Worm (Caenorhabditis elegans) whole organism, L1 larva: ENCODE results near the gene clec-29.

ENCODE experiments used
- efl-3 ChIP-seq: fragments of 200-800 bp; sonication (Bioruptor generic); optimal IDR thresholded peaks from 2 replicates; lab custom pipeline; 2018; ENCODE audit warnings: mild to moderate bottlenecking, missing genetic modification characterization, missing compliant biosample characterization
- elt-2 ChIP-seq: sonication (generic microtip); optimal IDR thresholded peaks from 2 replicates; lab custom pipeline; 2016; ENCODE audit warnings: missing genetic modification characterization, mild to moderate bottlenecking, inconsistent platforms, missing compliant biosample characterization, missing genetic modification reagents
- fos-1 ChIP-seq: fragments of 150-350 bp; optimal IDR thresholded peaks from 2 replicates; lab custom pipeline; 2014; ENCODE audit warnings: missing biosample characterization, missing genetic modification characterization
- nhr-71 ChIP-seq: sonication (generic microtip); optimal IDR thresholded peaks from 2 replicates; lab custom pipeline; 2016; ENCODE audit warnings: mild to moderate bottlenecking, missing genetic modification characterization, moderate library complexity, missing compliant biosample characterization
- nhr-76 ChIP-seq: sonication (generic microtip); optimal IDR thresholded peaks from 2 replicates; lab custom pipeline; 2017; ENCODE audit warnings: missing biosample characterization, missing genetic modification characterization
- unc-86 ChIP-seq: sonication (generic microtip); optimal IDR thresholded peaks from 2 replicates; lab custom pipeline; 2016; ENCODE audit warnings: missing genetic modification characterization, missing compliant biosample characterization

DNA sequence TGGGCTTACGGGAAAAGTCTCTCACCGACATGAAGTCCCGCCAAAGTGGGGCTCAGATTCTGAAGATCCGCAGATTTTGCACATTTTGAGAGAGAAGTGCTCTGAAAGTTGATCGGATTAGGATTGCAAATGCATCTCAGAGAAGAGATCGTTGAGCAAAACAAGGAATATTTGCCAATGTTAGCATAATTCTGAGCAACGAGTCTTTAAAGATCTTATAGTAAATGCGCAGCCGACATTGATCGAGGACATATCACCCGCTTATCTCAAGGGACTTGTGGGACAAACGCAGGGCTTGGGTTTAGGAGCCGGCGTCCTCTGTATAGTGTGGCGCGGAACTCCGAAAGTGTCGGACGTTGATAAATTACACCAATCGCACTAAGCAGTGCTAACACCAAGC, 15.3 kb downstream of the clec-29 start, which contains the start of gene nhr-112:
- TF ChIP-seq nhr-76 = no peak
- no peak for TF ChIP-seq efl-3
- no peak for TF ChIP-seq fos-1 (tag; lab: Kevin White, UChicago)
- no peak for TF ChIP-seq elt-2 (tag; lab: Kevin White, UChicago)
- TF ChIP-seq unc-86 (tag; lab: Kevin White, UChicago) = no peak
- TF ChIP-seq nhr-71 (tag; lab: Kevin White, UChicago) = no peak
